Worm (Caenorhabditis elegans) whole organism, L2 larva: ENCODE data around the gene C09G9.1.

Experiments used
- C34F6.9 ChIP-seq: fragments of 150-350 bp; optimal IDR thresholded peaks from 2 replicates; lab custom pipeline; 2014; ENCODE audit warnings: missing biosample characterization, missing genetic modification characterization
- F13H6.1 ChIP-seq: sonication (generic microtip); optimal IDR thresholded peaks from 2 replicates; lab custom pipeline; 2016; ENCODE audit warnings: missing genetic modification characterization, missing compliant biosample characterization
- R02D3.7 ChIP-seq: fragments of 150-350 bp; optimal IDR thresholded peaks from 2 replicates; lab custom pipeline; 2014; ENCODE audit warnings: missing biosample characterization, missing genetic modification characterization
- alr-1 ChIP-seq: fragments of 150-350 bp; optimal IDR thresholded peaks from 2 replicates; lab custom pipeline; 2014; ENCODE audit warnings: missing biosample characterization, missing genetic modification characterization
- aly-2 ChIP-seq: fragments of 150-350 bp; optimal IDR thresholded peaks from 2 replicates; lab custom pipeline; 2014; ENCODE audit warnings: missing biosample characterization, missing genetic modification characterization
- ama-1 ChIP-seq: fragments of 150-350 bp; optimal IDR thresholded peaks from 2 replicates; lab custom pipeline; 2018; ENCODE audit warnings: inconsistent platforms
- blmp-1 ChIP-seq: sonication (generic microtip); optimal IDR thresholded peaks from 2 replicates; lab custom pipeline; 2017; ENCODE audit warnings: missing genetic modification characterization, mild to moderate bottlenecking, missing compliant biosample characterization, antibody characterized with exemption, moderate library complexity; ENCODE audit not compliant: insufficient read depth
- ceh-16 ChIP-seq: fragments of 150-350 bp; optimal IDR thresholded peaks from 2 replicates; lab custom pipeline; 2014; ENCODE audit warnings: missing biosample characterization, missing genetic modification characterization
- ceh-82 ChIP-seq: fragments of 150-350 bp; optimal IDR thresholded peaks from 2 replicates; lab custom pipeline; 2014; ENCODE audit warnings: missing biosample characterization, missing genetic modification characterization
- crh-2 ChIP-seq: sonication (generic microtip); optimal IDR thresholded peaks from 2 replicates; lab custom pipeline; 2017; ENCODE audit warnings: missing biosample characterization, missing genetic modification characterization
- dmd-4 ChIP-seq: sonication (generic microtip); optimal IDR thresholded peaks from 2 replicates; lab custom pipeline; 2017; ENCODE audit warnings: missing biosample characterization, missing genetic modification characterization
- elt-1 ChIP-seq: fragments of 150-350 bp; optimal IDR thresholded peaks from 2 replicates; lab custom pipeline; 2014; ENCODE audit warnings: missing biosample characterization, missing genetic modification characterization
- elt-3 ChIP-seq: sonication (generic microtip); optimal IDR thresholded peaks from 2 replicates; lab custom pipeline; 2017; ENCODE audit warnings: missing biosample characterization, missing genetic modification characterization
- gmeb-1 ChIP-seq: fragments of 150-350 bp; optimal IDR thresholded peaks from 2 replicates; lab custom pipeline; 2014; ENCODE audit warnings: missing biosample characterization, missing genetic modification characterization
- lin-39 ChIP-seq: fragments of 150-350 bp; optimal IDR thresholded peaks from 2 replicates; lab custom pipeline; 2014; ENCODE audit warnings: missing biosample characterization, missing genetic modification reagents, missing genetic modification characterization
- lsy-2 ChIP-seq, 2 experiments: fragments of 150-350 bp in 1 of 2; sonication (generic microtip) in 1 of 2; optimal IDR thresholded peaks; 2 replicates each; lab custom pipeline; 2014 to 2017; ENCODE audit warnings: missing biosample characterization in 2 of 2, missing genetic modification characterization in 2 of 2
- mab-5 ChIP-seq: fragments of 150-350 bp; optimal IDR thresholded peaks from 2 replicates; lab custom pipeline; 2014; ENCODE audit warnings: missing biosample characterization, missing genetic modification characterization
- mbf-1 ChIP-seq: sonication (generic microtip); optimal IDR thresholded peaks from 2 replicates; lab custom pipeline; 2017; ENCODE audit warnings: missing biosample characterization, missing genetic modification characterization
- mdl-1 ChIP-seq, 2 experiments: fragments of 150-350 bp in 1 of 2; sonication (generic microtip) in 1 of 2; optimal IDR thresholded peaks; 2 replicates each; lab custom pipeline; 2017; ENCODE audit warnings: missing biosample characterization in 2 of 2, missing genetic modification characterization in 2 of 2
- nhr-10 ChIP-seq: sonication (generic microtip); optimal IDR thresholded peaks from 2 replicates; lab custom pipeline; 2017; ENCODE audit warnings: missing biosample characterization, missing genetic modification characterization
- nhr-12 ChIP-seq: fragments of 150-350 bp; optimal IDR thresholded peaks from 2 replicates; lab custom pipeline; 2014; ENCODE audit warnings: missing biosample characterization, missing genetic modification characterization
- nhr-129 ChIP-seq: fragments of 150-350 bp; optimal IDR thresholded peaks from 2 replicates; lab custom pipeline; 2014; ENCODE audit warnings: missing biosample characterization, missing genetic modification characterization
- nhr-21 ChIP-seq: fragments of 150-350 bp; optimal IDR thresholded peaks from 2 replicates; lab custom pipeline; 2014; ENCODE audit warnings: missing biosample characterization, missing genetic modification characterization
- nhr-23 ChIP-seq: fragments of 150-350 bp; optimal IDR thresholded peaks from 2 replicates; lab custom pipeline; 2014; ENCODE audit warnings: missing biosample characterization, missing genetic modification reagents, missing genetic modification characterization
- nhr-25 ChIP-seq: fragments of 150-350 bp; sonication (generic microtip); optimal IDR thresholded peaks from 3 replicates; lab custom pipeline; 2014; ENCODE audit warnings: missing biosample characterization, missing genetic modification characterization
- nhr-6 ChIP-seq: fragments of 150-350 bp; optimal IDR thresholded peaks from 2 replicates; lab custom pipeline; 2014; ENCODE audit warnings: missing biosample characterization, missing genetic modification characterization
- nhr-77 ChIP-seq: fragments of 150-350 bp; optimal IDR thresholded peaks from 2 replicates; lab custom pipeline; 2014; ENCODE audit warnings: missing biosample characterization, missing genetic modification characterization
- sem-4 ChIP-seq: fragments of 150-350 bp; optimal IDR thresholded peaks from 2 replicates; lab custom pipeline; 2014; ENCODE audit warnings: missing biosample characterization, missing genetic modification reagents, missing genetic modification characterization
- skn-1 ChIP-seq: sonication (generic microtip); optimal IDR thresholded peaks from 2 replicates; lab custom pipeline; 2017; ENCODE audit warnings: missing biosample characterization, missing genetic modification characterization
- sma-3 ChIP-seq: sonication (generic microtip); optimal IDR thresholded peaks from 2 replicates; lab custom pipeline; 2016; ENCODE audit warnings: missing genetic modification reagents, missing genetic modification characterization, missing compliant biosample characterization
- sma-9 ChIP-seq, 2 experiments: fragments of 150-350 bp in 1 of 2; sonication (generic microtip) in 1 of 2; optimal IDR thresholded peaks; 2 replicates each; lab custom pipeline; 2014 to 2016; ENCODE audit warnings: missing genetic modification characterization in 2 of 2, mild to moderate bottlenecking in 1 of 2, missing biosample characterization in 1 of 2, missing compliant biosample characterization in 1 of 2, missing genetic modification reagents in 1 of 2, moderate library complexity in 1 of 2
- unc-39 ChIP-seq: fragments of 150-350 bp; optimal IDR thresholded peaks from 2 replicates; lab custom pipeline; 2014; ENCODE audit warnings: missing biosample characterization, missing genetic modification characterization
- unc-55 ChIP-seq: fragments of 150-350 bp; sonication (generic microtip); optimal IDR thresholded peaks from 3 replicates; lab custom pipeline; 2014; ENCODE audit warnings: missing biosample characterization, missing genetic modification reagents, missing genetic modification characterization
- zag-1 ChIP-seq: fragments of 150-350 bp; optimal IDR thresholded peaks from 2 replicates; lab custom pipeline; 2014; ENCODE audit warnings: missing biosample characterization, missing genetic modification characterization
- ztf-4 ChIP-seq: fragments of 150-350 bp; optimal IDR thresholded peaks from 2 replicates; lab custom pipeline; 2014; ENCODE audit warnings: missing biosample characterization, missing genetic modification characterization

Gene C09G9.1

ce11 chrIV:8820041-8820440 lies 45.2 kb downstream of the C09G9.1 start, which contains the start of gene T28C6.3:
TSS of gene T28C6.3 (plus strand) at chrIV:8820341.
- TF ChIP-seq ceh-16 (tag; lab: Kevin White, UChicago) (no peak), mbf-1 (tag; lab: Kevin White, UChicago) (no peak), C34F6.9 (no peak), nhr-77 (no peak), aly-2 (tag; lab: Kevin White, UChicago) (no peak), nhr-129 (tag; lab: Kevin White, UChicago) (no peak), alr-1 (tag; lab: Kevin White, UChicago) (no peak)

- peak; percentile 12 for TF ChIP-seq nhr-25
- TF ChIP-seq elt-1 (tag; lab: Kevin White, UChicago) = no peak
Observed at ce11 chrIV:8819471-8819870, 45.8 kb downstream of the C09G9.1 start.

ce11 chrIV:8817639-8818038 lies 47.6 kb downstream of the C09G9.1 start, which contains the start of gene T28C6.10:
TSS of gene T28C6.10 (plus strand) at chrIV:8817939.
- TF ChIP-seq mbf-1 (tag; lab: Kevin White, UChicago) (no peak), lin-39 (tag; lab: Kevin White, UChicago) (no peak), nhr-10 (tag; lab: Kevin White, UChicago) (no peak), sem-4 (tag; lab: Kevin White, UChicago) (no peak), dmd-4 (tag; lab: Kevin White, UChicago) (no peak), ztf-4 (tag; lab: Kevin White, UChicago) (no peak), ama-1 (no peak), zag-1 (tag; lab: Kevin White, UChicago) (no peak)

ce11 chrIV:8816617-8817016 lies 48.7 kb downstream of the C09G9.1 start:
- TF ChIP-seq nhr-129 (tag; lab: Kevin White, UChicago) = no peak
- no peak for TF ChIP-seq ceh-82 (tag; lab: Kevin White, UChicago)
- no peak for TF ChIP-seq nhr-23 (tag; lab: Kevin White, UChicago)
- TF ChIP-seq gmeb-1 (tag; lab: Kevin White, UChicago) = no peak
- no peak for TF ChIP-seq elt-3 (tag; lab: Kevin White, UChicago)
- TF ChIP-seq skn-1 (tag; lab: Kevin White, UChicago) = no peak
- no peak for TF ChIP-seq ceh-16 (tag; lab: Kevin White, UChicago)
- TF ChIP-seq sma-9 (GFP tag; optimal IDR thresholded peaks at IDR 0.05; lab: Kevin White, UChicago) = no peak
- TF ChIP-seq sma-9 (tag; optimal IDR thresholded peaks at IDR 0.05; lab: Kevin White, UChicago) = no peak
- TF ChIP-seq C34F6.9 = no peak
- no peak for TF ChIP-seq unc-55

- TF ChIP-seq R02D3.7 (tag; lab: Kevin White, UChicago) (no peak), nhr-23 (tag; lab: Kevin White, UChicago) (no peak), ceh-16 (tag; lab: Kevin White, UChicago) (no peak), mdl-1 (tag; optimal IDR thresholded peaks at IDR 0.05; lab: Kevin White, UChicago) (no peak), sma-3 (GFP tag; lab: Kevin White, UChicago) (peak; percentile 35)
Observed at ce11 chrIV:8816029-8816428, 49.3 kb downstream of the C09G9.1 start, which contains the start of gene grsp-2. TSS of gene grsp-2 (plus strand) at chrIV:8816329.

ce11 chrIV:8815162-8815561 lies 50.1 kb downstream of the C09G9.1 start:
- no peak for TF ChIP-seq ztf-4 (tag; lab: Kevin White, UChicago)
- no peak for TF ChIP-seq F13H6.1 (tag; lab: Kevin White, UChicago)
- TF ChIP-seq nhr-12 = no peak
- TF ChIP-seq sma-9 (GFP tag; optimal IDR thresholded peaks at IDR 0.05; lab: Kevin White, UChicago) = peak; percentile 55
- TF ChIP-seq sma-9 (tag; optimal IDR thresholded peaks at IDR 0.05; lab: Kevin White, UChicago) = no peak
- no peak for TF ChIP-seq blmp-1
- TF ChIP-seq mab-5 (tag; lab: Kevin White, UChicago) = no peak
- TF ChIP-seq sma-3 (GFP tag; lab: Kevin White, UChicago) = peak; percentile 21
- TF ChIP-seq lsy-2 (tag; optimal IDR thresholded peaks at IDR 0.05; lab: Kevin White, UChicago) = no peak
- TF ChIP-seq crh-2 (tag; lab: Kevin White, UChicago) = no peak
- TF ChIP-seq nhr-77 = no peak
- no peak for TF ChIP-seq nhr-6 (tag; lab: Kevin White, UChicago)
- no peak for TF ChIP-seq unc-39 (tag; lab: Kevin White, UChicago)
- peak; percentile 29 for TF ChIP-seq nhr-25
- peak; percentile 23 for TF ChIP-seq nhr-21 (tag; lab: Kevin White, UChicago)
- TF ChIP-seq, all 48 proteins: peak for 4
